Worm (Caenorhabditis elegans) whole organism, L1 larva: ENCODE measurements around the gene F53F4.18.

Experiments used
- Y116A8C.19 ChIP-seq: sonication (generic microtip); optimal IDR thresholded peaks from 2 replicates; lab custom pipeline; 2016; ENCODE audit warnings: missing compliant biosample characterization, missing genetic modification characterization, borderline replicate concordance
- dsc-1 ChIP-seq: sonication (generic microtip); optimal IDR thresholded peaks from 2 replicates; lab custom pipeline; 2016; ENCODE audit warnings: mild to moderate bottlenecking, missing genetic modification characterization, missing compliant biosample characterization
- egl-13 ChIP-seq: sonication (generic microtip); optimal IDR thresholded peaks from 2 replicates; lab custom pipeline; 2016; ENCODE audit warnings: missing genotype, missing genetic modification reagents, missing genetic modification characterization, missing compliant biosample characterization
- elt-2 ChIP-seq: sonication (generic microtip); optimal IDR thresholded peaks from 2 replicates; lab custom pipeline; 2016; ENCODE audit warnings: missing genetic modification characterization, mild to moderate bottlenecking, inconsistent platforms, missing compliant biosample characterization, missing genetic modification reagents
- hpl-2 ChIP-seq: fragments of 150-350 bp; optimal IDR thresholded peaks from 2 replicates; lab custom pipeline; 2014; ENCODE audit warnings: missing biosample characterization, missing genetic modification reagents, missing genetic modification characterization
- jun-1 ChIP-seq: fragments of 150-350 bp; optimal IDR thresholded peaks from 2 replicates; lab custom pipeline; 2014; ENCODE audit warnings: missing biosample characterization, missing genetic modification reagents, missing genetic modification characterization
- lin-14 ChIP-seq: fragments of 200-800 bp; sonication (Bioruptor generic); optimal IDR thresholded peaks from 2 replicates; lab custom pipeline; 2018; ENCODE audit warnings: mild to moderate bottlenecking, missing genetic modification characterization, moderate library complexity, missing compliant biosample characterization
- lin-39 ChIP-seq: fragments of 150-350 bp; optimal IDR thresholded peaks from 2 replicates; lab custom pipeline; 2014; ENCODE audit warnings: missing biosample characterization, missing genetic modification reagents, missing genetic modification characterization
- mep-1 ChIP-seq: fragments of 150-350 bp; optimal IDR thresholded peaks from 2 replicates; lab custom pipeline; 2014; ENCODE audit warnings: missing biosample characterization, missing genetic modification characterization
- nhr-71 ChIP-seq: sonication (generic microtip); optimal IDR thresholded peaks from 2 replicates; lab custom pipeline; 2016; ENCODE audit warnings: mild to moderate bottlenecking, missing genetic modification characterization, moderate library complexity, missing compliant biosample characterization
- nhr-85 ChIP-seq: sonication (generic microtip); peaks from one replicate; lab custom pipeline; 2016; ENCODE audit warnings: missing genetic modification characterization, inconsistent platforms, missing compliant biosample characterization
- pag-3 ChIP-seq: sonication (generic microtip); optimal IDR thresholded peaks from 2 replicates; lab custom pipeline; 2017; ENCODE audit warnings: missing genetic modification characterization, mild to moderate bottlenecking, missing compliant biosample characterization, antibody characterized with exemption, borderline replicate concordance; ENCODE audit not compliant: insufficient read depth
- pax-3 ChIP-seq: fragments of 200-800 bp; sonication (Bioruptor generic); optimal IDR thresholded peaks from 2 replicates; lab custom pipeline; 2018; ENCODE audit warnings: mild to moderate bottlenecking, missing genetic modification characterization, moderate library complexity, missing compliant biosample characterization
- snpc-4 ChIP-seq: fragments of 150-350 bp; optimal IDR thresholded peaks from 2 replicates; lab custom pipeline; 2014; ENCODE audit warnings: missing biosample characterization, missing genetic modification characterization

Gene F53F4.18

ce11 chrV:13638040-13638439, 48.1 kb downstream of the F53F4.18 start:
- TF ChIP-seq nhr-85 (tag; lab: Kevin White, UChicago) (no peak), egl-13 (tag; lab: Kevin White, UChicago) (no peak), hpl-2 (GFP tag; lab: Kevin White, UChicago) (no peak), jun-1 (tag; lab: Kevin White, UChicago) (peak; percentile 3), lin-14 (GFP tag; lab: Kevin White, UChicago) (peak; percentile 14), mep-1 (tag; lab: Kevin White, UChicago) (no peak), pag-3 (tag; lab: Kevin White, UChicago) (no peak), nhr-71 (tag; lab: Kevin White, UChicago) (peak; percentile 20), dsc-1 (no peak), pax-3 (peak; percentile 30), Y116A8C.19 (tag; lab: Kevin White, UChicago) (no peak), snpc-4 (tag; lab: Kevin White, UChicago) (no peak), lin-39 (tag; lab: Kevin White, UChicago) (no peak), elt-2 (tag; lab: Kevin White, UChicago) (peak; percentile 94)
